Worm (Caenorhabditis elegans) whole organism, mixed stage, embryonic: ENCODE data around the gene Y48E1C.1.

Experiments used
- M03D4.4 ChIP-seq: sonication (generic microtip); optimal IDR thresholded peaks from 2 replicates; lab custom pipeline; 2017; ENCODE audit warnings: mild to moderate bottlenecking, missing genetic modification characterization, missing compliant biosample characterization
- bed-3 ChIP-seq: fragments of 200-800 bp; sonication (Bioruptor generic); optimal IDR thresholded peaks from 3 replicates; lab custom pipeline; 2018; ENCODE audit warnings: mild to moderate bottlenecking, missing genetic modification characterization, moderate library complexity, missing compliant biosample characterization
- blmp-1 ChIP-seq: fragments of 150-350 bp; optimal IDR thresholded peaks from 2 replicates; lab custom pipeline; 2014; ENCODE audit warnings: missing biosample characterization, missing genetic modification characterization
- ceh-39 ChIP-seq: fragments of 150-350 bp; optimal IDR thresholded peaks from 2 replicates; lab custom pipeline; 2014; ENCODE audit warnings: missing biosample characterization, missing genetic modification characterization
- ceh-43 ChIP-seq: fragments of 200-800 bp; sonication (Bioruptor generic); optimal IDR thresholded peaks from 2 replicates; lab custom pipeline; 2018; ENCODE audit warnings: mild to moderate bottlenecking, missing genetic modification characterization, moderate library complexity, missing compliant biosample characterization
- ceh-83 ChIP-seq: fragments of 200-800 bp; sonication (Bioruptor generic); optimal IDR thresholded peaks from 2 replicates; lab custom pipeline; 2018; ENCODE audit warnings: mild to moderate bottlenecking, missing genetic modification characterization, missing compliant biosample characterization
- ces-1 ChIP-seq: fragments of 150-350 bp; optimal IDR thresholded peaks from 2 replicates; lab custom pipeline; 2014; ENCODE audit warnings: missing biosample characterization, missing genetic modification reagents, missing genetic modification characterization
- cnd-1 ChIP-seq: fragments of 200-800 bp; sonication (Bioruptor generic); optimal IDR thresholded peaks from 2 replicates; lab custom pipeline; 2018; ENCODE audit warnings: mild to moderate bottlenecking, missing genetic modification characterization, missing compliant biosample characterization
- drap-1 ChIP-seq: fragments of 200-800 bp; sonication (Bioruptor generic); optimal IDR thresholded peaks from 3 replicates; lab custom pipeline; 2018; ENCODE audit warnings: mild to moderate bottlenecking, missing genetic modification characterization, missing compliant biosample characterization
- elt-1 ChIP-seq: sonication (generic microtip); optimal IDR thresholded peaks from 2 replicates; lab custom pipeline; 2017; ENCODE audit warnings: missing genetic modification characterization, mild to moderate bottlenecking, missing compliant biosample characterization, antibody characterized with exemption, moderate library complexity, borderline replicate concordance; ENCODE audit not compliant: insufficient read depth
- elt-3 ChIP-seq: fragments of 150-350 bp; optimal IDR thresholded peaks from 2 replicates; lab custom pipeline; 2014; ENCODE audit warnings: missing biosample characterization, missing genetic modification characterization
- flh-1 ChIP-seq: fragments of 200-800 bp; sonication (Bioruptor generic); optimal IDR thresholded peaks from 2 replicates; lab custom pipeline; 2018; ENCODE audit warnings: mild to moderate bottlenecking, missing genetic modification characterization, moderate library complexity, missing compliant biosample characterization
- ham-2 ChIP-seq: fragments of 200-800 bp; sonication (Bioruptor generic); optimal IDR thresholded peaks from 2 replicates; lab custom pipeline; 2018; ENCODE audit warnings: mild to moderate bottlenecking, missing genetic modification characterization, missing compliant biosample characterization
- hlh-1 ChIP-seq: fragments of 150-350 bp; optimal IDR thresholded peaks from 2 replicates; lab custom pipeline; 2014; ENCODE audit warnings: missing biosample characterization, missing genetic modification reagents, missing genetic modification characterization
- lin-13 ChIP-seq: fragments of 150-350 bp; optimal IDR thresholded peaks from 2 replicates; lab custom pipeline; 2014; ENCODE audit warnings: missing biosample characterization, missing genetic modification characterization
- lin-32 ChIP-seq: fragments of 200-800 bp; sonication (Bioruptor generic); optimal IDR thresholded peaks from 2 replicates; lab custom pipeline; 2018; ENCODE audit warnings: mild to moderate bottlenecking, missing genetic modification characterization, missing compliant biosample characterization
- lsy-2 ChIP-seq: fragments of 150-350 bp; optimal IDR thresholded peaks from 2 replicates; lab custom pipeline; 2014; ENCODE audit warnings: missing biosample characterization, missing genetic modification characterization
- mab-5 ChIP-seq: fragments of 150-350 bp; optimal IDR thresholded peaks from 2 replicates; lab custom pipeline; 2014; ENCODE audit warnings: missing biosample characterization, missing genetic modification characterization
- mep-1 ChIP-seq: fragments of 150-350 bp; optimal IDR thresholded peaks from 2 replicates; lab custom pipeline; 2017; ENCODE audit warnings: missing biosample characterization, missing genetic modification reagents, missing genetic modification characterization, inconsistent platforms
- mls-2 ChIP-seq: sonication (generic microtip); optimal IDR thresholded peaks from 2 replicates; lab custom pipeline; 2016; ENCODE audit warnings: mild to moderate bottlenecking, missing genetic modification characterization, moderate library complexity, missing compliant biosample characterization
- nhr-12 ChIP-seq: fragments of 150-350 bp; optimal IDR thresholded peaks from 2 replicates; lab custom pipeline; 2014; ENCODE audit warnings: missing biosample characterization, missing genetic modification characterization
- nhr-2 ChIP-seq: fragments of 150-350 bp; optimal IDR thresholded peaks from 2 replicates; lab custom pipeline; 2014; ENCODE audit warnings: missing biosample characterization, missing genetic modification characterization
- nhr-237 ChIP-seq: fragments of 150-350 bp; optimal IDR thresholded peaks from 2 replicates; lab custom pipeline; 2014; ENCODE audit warnings: missing biosample characterization, missing genetic modification characterization
- nhr-28 ChIP-seq: fragments of 150-350 bp; optimal IDR thresholded peaks from 2 replicates; lab custom pipeline; 2014; ENCODE audit warnings: missing biosample characterization, missing genetic modification characterization
- nhr-76 ChIP-seq: sonication (generic microtip); optimal IDR thresholded peaks from 2 replicates; lab custom pipeline; 2017; ENCODE audit warnings: missing biosample characterization, missing genetic modification characterization
- pha-4 ChIP-seq: fragments of 150-350 bp; optimal IDR thresholded peaks from 2 replicates; lab custom pipeline; 2018; ENCODE audit warnings: missing biosample characterization, missing genetic modification reagents, missing genetic modification characterization
- sem-2 ChIP-seq: fragments of 200-800 bp; sonication (Bioruptor generic); optimal IDR thresholded peaks from 2 replicates; lab custom pipeline; 2018; ENCODE audit warnings: mild to moderate bottlenecking, missing genetic modification characterization, missing compliant biosample characterization
- snpc-4 ChIP-seq: fragments of 150-350 bp; optimal IDR thresholded peaks from 2 replicates; lab custom pipeline; 2014; ENCODE audit warnings: missing biosample characterization, missing genetic modification characterization
- sptf-1 ChIP-seq: sonication (generic microtip); optimal IDR thresholded peaks from 2 replicates; lab custom pipeline; 2017; ENCODE audit warnings: mild to moderate bottlenecking, missing genetic modification characterization, moderate library complexity, missing compliant biosample characterization
- tbx-8 ChIP-seq: fragments of 200-800 bp; sonication (Bioruptor generic); optimal IDR thresholded peaks from 2 replicates; lab custom pipeline; 2018; ENCODE audit warnings: mild to moderate bottlenecking, missing genetic modification characterization, moderate library complexity, missing compliant biosample characterization
- unc-120 ChIP-seq: sonication (generic microtip); optimal IDR thresholded peaks from 2 replicates; lab custom pipeline; 2017; ENCODE audit warnings: missing genetic modification characterization, missing compliant biosample characterization; ENCODE audit not compliant: poor library complexity, severe bottlenecking
- unc-39 ChIP-seq: fragments of 150-350 bp; optimal IDR thresholded peaks from 2 replicates; lab custom pipeline; 2014; ENCODE audit warnings: missing biosample characterization, missing genetic modification characterization
- unc-62 ChIP-seq: fragments of 150-350 bp; optimal IDR thresholded peaks from 2 replicates; lab custom pipeline; 2014; ENCODE audit warnings: missing biosample characterization, missing genetic modification reagents, missing genetic modification characterization
- zip-8 ChIP-seq: fragments of 150-350 bp; optimal IDR thresholded peaks from 2 replicates; lab custom pipeline; 2014; ENCODE audit warnings: missing biosample characterization, missing genetic modification characterization
- ztf-11 ChIP-seq: fragments of 150-350 bp; optimal IDR thresholded peaks from 2 replicates; lab custom pipeline; 2014; ENCODE audit warnings: missing biosample characterization, missing genetic modification characterization

Gene Y48E1C.1

DNA sequence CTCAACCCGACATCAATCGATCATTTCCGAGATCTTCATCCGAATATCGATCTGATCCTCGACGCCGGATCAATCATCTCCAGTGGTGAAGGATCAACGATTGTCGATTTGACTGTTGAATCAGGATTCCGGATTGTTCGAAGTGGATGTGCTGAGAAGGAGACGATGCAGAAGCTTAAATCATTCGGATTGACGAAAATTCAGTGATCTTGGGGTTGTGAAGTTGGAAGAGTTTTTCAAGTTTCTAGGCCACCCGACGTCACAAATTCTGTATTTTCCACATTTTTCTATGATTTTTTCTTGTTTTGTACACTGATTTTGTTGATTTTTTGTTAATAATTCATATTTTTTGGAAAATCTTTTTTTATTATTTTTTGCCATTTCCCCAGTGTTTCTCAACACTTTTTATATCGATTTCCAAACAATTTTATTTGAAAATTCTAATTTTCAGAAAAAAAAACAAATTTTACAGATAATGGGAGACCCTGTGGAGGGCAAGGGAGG, at the start of gene Y48E1C.1:
Gene Y48E1C.1 (plus strand): TSS at position 454 of the 504 bp plus-strand sequence.
- TF ChIP-seq lin-32 (GFP tag; lab: Kevin White, UChicago) (no peak), ceh-83 (GFP tag; lab: Kevin White, UChicago) (no peak), lin-13 (tag; lab: Kevin White, UChicago) (no peak), lsy-2 (no peak), elt-3 (no peak), ztf-11 (no peak)

DNA sequence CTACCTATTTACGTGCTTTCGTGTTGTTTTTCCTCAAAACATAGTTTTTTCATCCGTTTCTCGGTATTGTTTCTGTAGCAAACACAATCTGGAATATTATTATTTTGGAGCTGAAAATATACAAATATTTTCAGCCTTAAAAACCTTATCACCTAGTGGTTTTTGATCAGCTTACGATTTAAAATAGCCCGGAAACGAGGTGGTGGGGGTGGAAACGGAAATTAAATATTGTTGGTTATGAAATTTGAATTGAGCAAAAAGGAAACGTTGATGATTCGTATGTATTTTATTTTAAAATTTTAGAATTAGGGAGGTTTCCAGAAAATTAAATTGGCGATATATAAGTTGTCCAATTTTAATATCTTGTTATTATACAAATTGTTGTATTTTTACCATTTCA, 47.0 kb upstream of the Y48E1C.1 start:
- TF ChIP-seq mep-1 (tag; lab: Kevin White, UChicago) (no peak), ces-1 (GFP tag; lab: Kevin White, UChicago) (no peak), ceh-83 (GFP tag; lab: Kevin White, UChicago) (no peak), sptf-1 (tag; lab: Kevin White, UChicago) (no peak), M03D4.4 (tag; lab: Kevin White, UChicago) (no peak), cnd-1 (no peak), mab-5 (tag; lab: Kevin White, UChicago) (no peak), nhr-76 (tag; lab: Kevin White, UChicago) (no peak), nhr-237 (tag; lab: Kevin White, UChicago) (no peak), snpc-4 (no peak), mls-2 (tag; lab: Kevin White, UChicago) (no peak), unc-39 (no peak), ceh-39 (tag; lab: Kevin White, UChicago) (no peak), nhr-2 (tag; lab: Kevin White, UChicago) (no peak), tbx-8 (GFP tag; lab: Kevin White, UChicago) (no peak), drap-1 (GFP tag; lab: Kevin White, UChicago) (no peak), sem-2 (GFP tag; lab: Kevin White, UChicago) (no peak)

DNA sequence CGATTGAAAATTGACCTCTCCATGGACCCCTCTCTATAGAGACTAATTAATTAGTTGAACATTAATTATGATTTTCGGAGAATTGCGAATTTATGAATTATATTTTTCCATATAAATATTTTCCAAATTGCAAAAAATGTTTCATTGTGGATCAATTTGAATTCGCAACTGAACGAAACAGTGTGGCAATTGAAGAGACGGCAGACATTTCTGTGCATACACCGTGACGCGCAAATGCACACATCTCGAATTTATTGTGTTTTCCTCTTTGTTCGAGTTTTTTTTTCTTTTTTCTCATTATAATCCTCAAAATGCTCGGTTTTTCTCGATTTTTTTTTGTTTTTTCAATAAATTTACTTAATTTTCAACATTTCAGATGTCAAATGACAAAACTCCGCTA, 45.6 kb upstream of the Y48E1C.1 start, which contains the start of gene Y48C3A.20:
Gene Y48C3A.20 (plus strand): TSS at position 377 of the 400 bp plus-strand sequence.
- TF ChIP-seq blmp-1 (tag; lab: Kevin White, UChicago) = no peak
- no peak for TF ChIP-seq zip-8 (tag; lab: Kevin White, UChicago)
- TF ChIP-seq tbx-8 (GFP tag; lab: Kevin White, UChicago) = no peak
- TF ChIP-seq drap-1 (GFP tag; lab: Kevin White, UChicago) = no peak
- no peak for TF ChIP-seq flh-1 (GFP tag; lab: Kevin White, UChicago)
- no peak for TF ChIP-seq unc-39
- TF ChIP-seq nhr-28 (tag; lab: Kevin White, UChicago) = no peak
- peak; percentile 71 for TF ChIP-seq pha-4 (tag; lab: Kevin White, UChicago)
- TF ChIP-seq nhr-12 (tag; lab: Kevin White, UChicago) = no peak
- TF ChIP-seq unc-120 = no peak
- no peak for TF ChIP-seq ztf-11
- no peak for TF ChIP-seq ham-2 (GFP tag; lab: Kevin White, UChicago)
- no peak for TF ChIP-seq snpc-4
- no peak for TF ChIP-seq bed-3 (GFP tag; lab: Kevin White, UChicago)
- TF ChIP-seq lin-13 (tag; lab: Kevin White, UChicago) = peak; percentile 73
- TF ChIP-seq elt-1 (tag; lab: Kevin White, UChicago) = no peak
- TF ChIP-seq sptf-1 (tag; lab: Kevin White, UChicago) = peak; percentile 19
- no peak for TF ChIP-seq nhr-76 (tag; lab: Kevin White, UChicago)
- TF ChIP-seq M03D4.4 (tag; lab: Kevin White, UChicago) = no peak
- TF ChIP-seq ceh-39 (tag; lab: Kevin White, UChicago) = peak; percentile 16
- TF ChIP-seq ces-1 (GFP tag; lab: Kevin White, UChicago) = peak; percentile 83
- no peak for TF ChIP-seq mls-2 (tag; lab: Kevin White, UChicago)
- peak; percentile 42 for TF ChIP-seq lsy-2
- no peak for TF ChIP-seq hlh-1 (tag; lab: Kevin White, UChicago)
- no peak for TF ChIP-seq lin-32 (GFP tag; lab: Kevin White, UChicago)
- no peak for TF ChIP-seq nhr-2 (tag; lab: Kevin White, UChicago)
- TF ChIP-seq mep-1 (tag; lab: Kevin White, UChicago) = peak; percentile 52
- TF ChIP-seq ceh-43 (GFP tag; lab: Kevin White, UChicago) = no peak
- TF ChIP-seq ceh-83 (GFP tag; lab: Kevin White, UChicago) = no peak
- TF ChIP-seq elt-3 = no peak
- no peak for TF ChIP-seq cnd-1
- TF ChIP-seq unc-62 (GFP tag; lab: Kevin White, UChicago) = no peak
- TF ChIP-seq sem-2 (GFP tag; lab: Kevin White, UChicago) = no peak
- TF ChIP-seq mab-5 (tag; lab: Kevin White, UChicago) = no peak
- TF ChIP-seq nhr-237 (tag; lab: Kevin White, UChicago) = peak; percentile 57
